Fruit fly (Drosophila melanogaster): ENCODE results near the gene Mzt1.

dm6 chr3L:2422763-2423162, 33.7 kb downstream of the Mzt1 start:
- TF ChIP-seq OdsH (GFP tag; optimal IDR thresholded peaks at IDR 0.05) (no peak), pan (optimal IDR thresholded peaks at IDR 0.05) (no peak), Hr78 (GFP tag; optimal IDR thresholded peaks at IDR 0.05) (no peak), sv (GFP tag; optimal IDR thresholded peaks at IDR 0.05) (no peak), br (GFP tag; optimal IDR thresholded peaks at IDR 0.05) (no peak), h (GFP tag; optimal IDR thresholded peaks at IDR 0.05) (no peak), dsf (GFP tag; optimal IDR thresholded peaks at IDR 0.05; ENCODE audit: borderline replicate concordance) (no peak), Dif (GFP tag; optimal IDR thresholded peaks at IDR 0.05; ENCODE audit: partially characterized antibody) (no peak), brk (GFP tag; optimal IDR thresholded peaks at IDR 0.05) (no peak), woc (GFP tag; optimal IDR thresholded peaks at IDR 0.05) (no peak), Myc (optimal IDR thresholded peaks at IDR 0.05) (no peak)

Measured in whole organism, wandering third instar larva.